Worm (Caenorhabditis elegans) whole organism, L3 larva: Measurements from ENCODE around the gene Y15E3A.4.
A peak's percentile ranks its signal among the peaks of the same experiment; 100 is the strongest.

Experiments
- aly-2 ChIP-seq: fragments of 150-350 bp; optimal IDR thresholded peaks from 2 replicates; lab custom pipeline; 2014; ENCODE audit warnings: missing biosample characterization, missing genetic modification characterization
- daf-12 ChIP-seq: fragments of 150-350 bp; optimal IDR thresholded peaks from 2 replicates; lab custom pipeline; 2014; ENCODE audit warnings: missing biosample characterization, missing genetic modification reagents, missing genetic modification characterization
- egl-27 ChIP-seq: sonication (generic microtip); optimal IDR thresholded peaks from 4 replicates; lab custom pipeline; 2017; ENCODE audit warnings: missing biosample characterization, missing genetic modification reagents, missing genetic modification characterization
- elt-2 ChIP-seq: sonication (generic microtip); optimal IDR thresholded peaks from 2 replicates; lab custom pipeline; 2016; ENCODE audit warnings: missing genetic modification reagents, mild to moderate bottlenecking, missing genetic modification characterization, missing compliant biosample characterization
- fkh-10 ChIP-seq: sonication (generic microtip); optimal IDR thresholded peaks from 2 replicates; lab custom pipeline; 2017; ENCODE audit warnings: missing biosample characterization, missing genetic modification reagents, missing genetic modification characterization
- fos-1 ChIP-seq: fragments of 150-350 bp; optimal IDR thresholded peaks from 2 replicates; lab custom pipeline; 2014; ENCODE audit warnings: missing biosample characterization, missing genetic modification characterization
- jun-1 ChIP-seq: fragments of 150-350 bp; optimal IDR thresholded peaks from 2 replicates; lab custom pipeline; 2014; ENCODE audit warnings: missing biosample characterization, missing genetic modification reagents, missing genetic modification characterization
- lin-15B ChIP-seq: fragments of 150-350 bp; optimal IDR thresholded peaks from 2 replicates; lab custom pipeline; 2014; ENCODE audit warnings: missing biosample characterization, missing genetic modification characterization
- lin-39 ChIP-seq: fragments of 150-350 bp; optimal IDR thresholded peaks from 2 replicates; lab custom pipeline; 2018; ENCODE audit warnings: missing biosample characterization, missing genetic modification reagents, missing genetic modification characterization
- mdl-1 ChIP-seq: fragments of 150-350 bp; optimal IDR thresholded peaks from 2 replicates; lab custom pipeline; 2014; ENCODE audit warnings: missing biosample characterization, missing genetic modification characterization
- nhr-28 ChIP-seq: fragments of 150-350 bp; optimal IDR thresholded peaks from 2 replicates; lab custom pipeline; 2014; ENCODE audit warnings: missing biosample characterization, missing genetic modification characterization
- pqm-1 ChIP-seq: fragments of 150-350 bp; optimal IDR thresholded peaks from 2 replicates; lab custom pipeline; 2017; ENCODE audit warnings: missing biosample characterization, missing genetic modification characterization, inconsistent platforms
- tbx-2 ChIP-seq: sonication (generic microtip); optimal IDR thresholded peaks from 2 replicates; lab custom pipeline; 2016; ENCODE audit warnings: mild to moderate bottlenecking, missing genetic modification characterization, missing compliant biosample characterization
- unc-62 ChIP-seq: fragments of 150-350 bp; sonication (generic microtip); optimal IDR thresholded peaks from 4 replicates; lab custom pipeline; 2014; ENCODE audit warnings: missing biosample characterization, missing genetic modification reagents, missing genetic modification characterization

- no peak for TF ChIP-seq egl-27
- TF ChIP-seq daf-12 (tag; lab: Kevin White, UChicago): no peak
- no peak for TF ChIP-seq mdl-1 (tag; lab: Kevin White, UChicago)
- TF ChIP-seq aly-2 (tag; lab: Kevin White, UChicago): no peak
- peak; percentile 28 for TF ChIP-seq elt-2 (tag; lab: Kevin White, UChicago)
- TF ChIP-seq pqm-1 (tag; lab: Kevin White, UChicago): no peak
- no peak for TF ChIP-seq unc-62
- no peak for TF ChIP-seq nhr-28 (tag; lab: Kevin White, UChicago)
- TF ChIP-seq tbx-2 (tag; lab: Kevin White, UChicago): no peak
- no peak for TF ChIP-seq lin-39 (tag; lab: Kevin White, UChicago)
- TF ChIP-seq jun-1 (tag; lab: Kevin White, UChicago): no peak
- no peak for TF ChIP-seq fos-1 (tag; lab: Kevin White, UChicago)
- no peak for TF ChIP-seq lin-15B
- TF ChIP-seq fkh-10 (GFP tag; lab: Kevin White, UChicago): no peak
Measured at ce11 chrX:15342744-15343259, 12.0 kb downstream of the Y15E3A.4 start.
